Fruit fly (Drosophila melanogaster): ENCODE measurements around the gene Mayo.
A peak's percentile ranks its signal among the peaks of the same experiment; 100 is the strongest.

Mayo gene

dm6 chr3R:31134056-31134455 lies 25.1 kb upstream of the Mayo start, which contains the start of gene Gycbeta100B (continued):
- TF ChIP-seq sd (tag; optimal IDR thresholded peaks at IDR 0.05): no peak
- TF ChIP-seq sim (GFP tag; IDR thresholded peaks at IDR 0.05): no peak
- TF ChIP-seq tll (GFP tag; optimal IDR thresholded peaks at IDR 0.05): no peak
- TF ChIP-seq crp (GFP tag; optimal IDR thresholded peaks at IDR 0.05): peak in 1 of 2 experiments; percentile 31
- no peak for TF ChIP-seq Gsc (GFP tag; IDR thresholded peaks at IDR 0.05)
- no peak for TF ChIP-seq CG2120 (GFP tag; optimal IDR thresholded peaks at IDR 0.05)
- TF ChIP-seq CG12299 (tag; optimal IDR thresholded peaks at IDR 0.05): peak; percentile 2
- no peak for TF ChIP-seq CG2712 (tag; optimal IDR thresholded peaks at IDR 0.05)
- no peak for TF ChIP-seq Sry-β (GFP tag; optimal IDR thresholded peaks at IDR 0.05)
- TF ChIP-seq CG10565 (GFP tag; optimal IDR thresholded peaks at IDR 0.05): no peak
- no peak for TF ChIP-seq Hsf (GFP tag; optimal IDR thresholded peaks at IDR 0.05)
- no peak for TF ChIP-seq nmo (GFP tag; optimal IDR thresholded peaks at IDR 0.05)
- no peak for TF ChIP-seq HmgZ (tag; optimal IDR thresholded peaks at IDR 0.05)
- TF ChIP-seq disco-r (GFP tag; optimal IDR thresholded peaks at IDR 0.05): no peak
- peak; percentile 39 for TF ChIP-seq ATbp (GFP tag; optimal IDR thresholded peaks at IDR 0.05)
- TF ChIP-seq bcd (GFP tag; optimal IDR thresholded peaks at IDR 0.05): peak; percentile 28
- TF ChIP-seq da (GFP tag; optimal IDR thresholded peaks at IDR 0.05): no peak
- TF ChIP-seq CG8388 (GFP tag; optimal IDR thresholded peaks at IDR 0.05): no peak
- TF ChIP-seq CG12236 (GFP tag; optimal IDR thresholded peaks at IDR 0.05): no peak
- TF ChIP-seq hkb (optimal IDR thresholded peaks at IDR 0.05): no peak
- peak; percentile 46; the same call in 1 of the 2 replicates for TF ChIP-seq hkb (GFP tag; IDR thresholded peaks at IDR 0.05)
- no peak for TF ChIP-seq Gug (GFP tag; IDR thresholded peaks at IDR 0.05)
- TF ChIP-seq stwl (tag; optimal IDR thresholded peaks at IDR 0.05): no peak
- TF ChIP-seq rib (GFP tag; IDR thresholded peaks at IDR 0.05): no peak
- peak; percentile 33 for TF ChIP-seq wek (GFP tag; optimal IDR thresholded peaks at IDR 0.05)
- TF ChIP-seq CG13424 (tag; optimal IDR thresholded peaks at IDR 0.05): peak; percentile 40
- no peak for TF ChIP-seq ara (GFP tag; IDR thresholded peaks at IDR 0.05)
- no peak for TF ChIP-seq wor (GFP tag; IDR thresholded peaks at IDR 0.05)
- TF ChIP-seq Dbx (GFP tag; IDR thresholded peaks at IDR 0.05): 0 out of 3 replicates have a peak, but pooled peaks have one; percentile 53
- peak; percentile 40; the same call in 1 of the 2 replicates for TF ChIP-seq seq (GFP tag; IDR thresholded peaks at IDR 0.05)
- TF ChIP-seq Med (GFP tag): peak; percentile 96
- TF ChIP-seq Hand (GFP tag; optimal IDR thresholded peaks at IDR 0.05): peak; percentile 19
- no peak for TF ChIP-seq CG10366 (GFP tag; IDR thresholded peaks at IDR 0.05)
- TF ChIP-seq CG1832 (GFP tag; optimal IDR thresholded peaks at IDR 0.05): peak; percentile 39
- TF ChIP-seq CG10462 (GFP tag; optimal IDR thresholded peaks at IDR 0.05): no peak
- TF ChIP-seq CG18599 (GFP tag; optimal IDR thresholded peaks at IDR 0.05): peak; percentile 68
- no peak for TF ChIP-seq abd-A (tag; optimal IDR thresholded peaks at IDR 0.05)
- peak; percentile 73 for TF ChIP-seq MTF-1 (GFP tag; optimal IDR thresholded peaks at IDR 0.05; ENCODE audit: borderline replicate concordance)
- TF ChIP-seq p53 (GFP tag; optimal IDR thresholded peaks at IDR 0.05): no peak
- no peak for TF ChIP-seq CG15073 (GFP tag; optimal IDR thresholded peaks at IDR 0.05)
- no peak for TF ChIP-seq CG32767 (GFP tag; IDR thresholded peaks at IDR 0.05)
- no peak for TF ChIP-seq pan (optimal IDR thresholded peaks at IDR 0.05)
- TF ChIP-seq pan (GFP tag; optimal IDR thresholded peaks at IDR 0.05 in 1 of 2, IDR thresholded peaks at IDR 0.05 in 1 of 2): peak in 1 of 2 experiments; percentile 44
- no peak for TF ChIP-seq Opbp (GFP tag; IDR thresholded peaks at IDR 0.05; ENCODE audit: partially characterized antibody)
- no peak for TF ChIP-seq CG16815 (GFP tag; optimal IDR thresholded peaks at IDR 0.05)
- TF ChIP-seq hbn (GFP tag; IDR thresholded peaks at IDR 0.05; ENCODE audit: partially characterized antibody): no peak
- peak; percentile 92 for TF ChIP-seq Deaf1 (tag; optimal IDR thresholded peaks at IDR 0.05)
- peak; percentile 23 for TF ChIP-seq CG17912 (GFP tag; optimal IDR thresholded peaks at IDR 0.05)
- TF ChIP-seq CG7372 (GFP tag; IDR thresholded peaks at IDR 0.05): 0 out of 2 replicates have a peak, but pooled peaks have one; percentile 31
- TF ChIP-seq Abd-B (GFP tag; optimal IDR thresholded peaks at IDR 0.05): no peak
- no peak for TF ChIP-seq Dek (tag; optimal IDR thresholded peaks at IDR 0.05)

All from whole organism, embryonic.